Fruit fly (Drosophila melanogaster) whole organism, pupa: ENCODE measurements around the gene CG13614.

Source experiments
- CG10348 ChIP-seq: fragments of 200-800 bp; sonication (Bioruptor generic); IDR thresholded peaks from 2 replicates; pipeline ENCODE4 v1.3.6; 2022; ENCODE audit warnings: missing biosample characterization, missing genetic modification characterization
- CG12605 ChIP-seq: fragments of 200-800 bp; sonication (Bioruptor generic); IDR thresholded peaks from 2 replicates; pipeline ENCODE4 v1.3.6; 2022; ENCODE audit warnings: missing biosample characterization, missing genetic modification characterization
- CG13204 ChIP-seq: fragments of 200-800 bp; sonication (Bioruptor generic); optimal IDR thresholded peaks from 2 replicates; lab custom pipeline; 2018; ENCODE audit warnings: missing biosample characterization, mild to moderate bottlenecking, missing genetic modification characterization, moderate library complexity
- CG14655 ChIP-seq: fragments of 200-800 bp; sonication (Bioruptor generic); optimal IDR thresholded peaks from 3 replicates; lab custom pipeline; 2017; ENCODE audit warnings: mild to moderate bottlenecking, missing biosample characterization, missing genetic modification reagents, missing genetic modification characterization
- CG15710 ChIP-seq: fragments of 200-800 bp; sonication (Bioruptor generic); optimal IDR thresholded peaks from 2 replicates; lab custom pipeline; 2018; ENCODE audit warnings: missing biosample characterization, mild to moderate bottlenecking, missing genetic modification characterization, moderate library complexity
- CG17806 ChIP-seq: fragments of 200-800 bp; sonication (Bioruptor generic); optimal IDR thresholded peaks from 2 replicates; lab custom pipeline; 2018; ENCODE audit warnings: missing biosample characterization, mild to moderate bottlenecking, missing genetic modification characterization, moderate library complexity
- CG32121 ChIP-seq: fragments of 200-800 bp; sonication (Bioruptor generic); IDR thresholded peaks from 2 replicates; pipeline ENCODE4 v1.3.6; 2022; ENCODE audit warnings: missing biosample characterization, missing genetic modification characterization
- CG34367 ChIP-seq: fragments of 200-800 bp; sonication (Bioruptor generic); optimal IDR thresholded peaks from 2 replicates; lab custom pipeline; 2018; ENCODE audit warnings: missing biosample characterization, mild to moderate bottlenecking, missing genetic modification characterization
- CG4496 ChIP-seq: fragments of 200-800 bp; sonication (Bioruptor generic); IDR thresholded peaks from 3 replicates; pipeline ENCODE4 v1.3.6; 2022; ENCODE audit warnings: missing biosample characterization, missing genetic modification characterization
- CG8159 ChIP-seq: fragments of 200-800 bp; sonication (Bioruptor generic); optimal IDR thresholded peaks from 3 replicates; lab custom pipeline; 2018; ENCODE audit warnings: missing biosample characterization, mild to moderate bottlenecking, missing genetic modification characterization, moderate library complexity
- CG8301 ChIP-seq: fragments of 200-800 bp; sonication (Bioruptor generic); optimal IDR thresholded peaks from 2 replicates; lab custom pipeline; 2018; ENCODE audit warnings: missing biosample characterization, mild to moderate bottlenecking, missing genetic modification characterization
- CG9948 ChIP-seq: fragments of 200-800 bp; sonication (Bioruptor generic); optimal IDR thresholded peaks from 2 replicates; lab custom pipeline; 2018; ENCODE audit warnings: missing biosample characterization, mild to moderate bottlenecking, missing genetic modification characterization, moderate library complexity
- D1 ChIP-seq: fragments of 200-800 bp; sonication (Bioruptor generic); optimal IDR thresholded peaks from 2 replicates; lab custom pipeline; 2018; ENCODE audit warnings: missing biosample characterization, mild to moderate bottlenecking, missing genetic modification characterization, moderate library complexity
- EcR ChIP-seq: fragments of 200-800 bp; sonication (Bioruptor generic); optimal IDR thresholded peaks from 3 replicates; lab custom pipeline; 2019; ENCODE audit warnings: missing biosample characterization, missing genetic modification characterization, mild to moderate bottlenecking, moderate library complexity, missing genetic modification reagents
- Ets98B ChIP-seq: fragments of 200-800 bp; sonication (Bioruptor generic); IDR thresholded peaks from 2 replicates; pipeline ENCODE4 v1.3.6; 2022; ENCODE audit warnings: missing biosample characterization, missing genetic modification characterization
- Pif1A ChIP-seq: fragments of 200-800 bp; sonication (Bioruptor generic); optimal IDR thresholded peaks from 3 replicates; lab custom pipeline; 2016; ENCODE audit warnings: missing biosample characterization, missing genetic modification characterization
- Pif1B ChIP-seq: fragments of 200-800 bp; sonication (Bioruptor generic); optimal IDR thresholded peaks from 3 replicates; lab custom pipeline; 2016; ENCODE audit warnings: missing biosample characterization, missing genetic modification characterization
- Snoo ChIP-seq: fragments of 200-800 bp; sonication (Bioruptor generic); optimal IDR thresholded peaks from 3 replicates; lab custom pipeline; 2017; ENCODE audit warnings: missing biosample characterization, mild to moderate bottlenecking, missing genetic modification characterization, inconsistent platforms
- fd96Ca ChIP-seq: fragments of 200-800 bp; sonication (Bioruptor generic); IDR thresholded peaks from 3 replicates; pipeline ENCODE4 v1.3.6; 2022; ENCODE audit warnings: missing biosample characterization, missing genetic modification characterization
- gl ChIP-seq: fragments of 200-800 bp; sonication (Bioruptor generic); optimal IDR thresholded peaks from 2 replicates; lab custom pipeline; 2018; ENCODE audit warnings: missing biosample characterization, mild to moderate bottlenecking, missing genetic modification characterization
- rn ChIP-seq: fragments of 200-800 bp; sonication (Bioruptor generic); IDR thresholded peaks from 2 replicates; pipeline ENCODE4 v1.3.6; 2022; ENCODE audit warnings: missing biosample characterization, missing genetic modification characterization

The CG13614 gene

dm6 chr3R:24348420-24349190 is 20.8 kb upstream of the CG13614 start, which contains the start of the genes CG5746 and CG6454:
Gene CG5746 (minus strand): TSS chr3R:24348791.
Gene CG6454 (plus strand): TSS chr3R:24349182.
- TF ChIP-seq gl (tag; lab: Kevin White, UChicago) (no peak), CG10348 (GFP tag; lab: Robert Waterston, UW) (no peak), CG4496 (GFP tag; lab: Robert Waterston, UW) (0 out of 3 replicates have a peak, but pooled peaks have one; percentile 12), rn (GFP tag; lab: Robert Waterston, UW) (no peak), CG14655 (GFP tag; lab: Kevin White, UChicago) (no peak), CG32121 (GFP tag; lab: Robert Waterston, UW) (no peak), CG15710 (tag; lab: Kevin White, UChicago) (peak; percentile 38), CG34367 (tag; lab: Kevin White, UChicago) (no peak), fd96Ca (GFP tag; lab: Robert Waterston, UW) (no peak), CG13204 (no peak), CG9948 (no peak), CG17806 (tag; lab: Kevin White, UChicago) (no peak)

- no peak for TF ChIP-seq EcR (GFP tag; lab: Kevin White, UChicago)
- TF ChIP-seq Pif1B = no peak
- TF ChIP-seq Pif1A (GFP tag; lab: Kevin White, UChicago) = no peak
- TF ChIP-seq CG34367 (tag; lab: Kevin White, UChicago) = no peak
- no peak for TF ChIP-seq CG9948
- no peak for TF ChIP-seq CG12605 (GFP tag; lab: Robert Waterston, UW)
- TF ChIP-seq CG8301 (tag; lab: Kevin White, UChicago) = no peak
- TF ChIP-seq CG10348 (GFP tag; lab: Robert Waterston, UW) = no peak
- no peak for TF ChIP-seq CG4496 (GFP tag; lab: Robert Waterston, UW)
- TF ChIP-seq Snoo (tag; lab: Kevin White, UChicago) = no peak
- TF ChIP-seq CG32121 (GFP tag; lab: Robert Waterston, UW) = no peak
- no peak for TF ChIP-seq fd96Ca (GFP tag; lab: Robert Waterston, UW)
- no peak for TF ChIP-seq CG15710 (tag; lab: Kevin White, UChicago)
- no peak for TF ChIP-seq CG8159
- TF ChIP-seq rn (GFP tag; lab: Robert Waterston, UW) = no peak
Measured at dm6 chr3R:24353448-24353847, 15.9 kb upstream of the CG13614 start.

- TF ChIP-seq EcR (GFP tag; lab: Kevin White, UChicago) = no peak
- no peak for TF ChIP-seq Pif1A (GFP tag; lab: Kevin White, UChicago)
Measured at dm6 chr3R:24357698-24358097, 11.7 kb upstream of the CG13614 start, which contains the start of gene Golgin84. Gene Golgin84 (minus strand): TSS chr3R:24357938.

dm6 chr3R:24359957-24360356 is 9.4 kb upstream of the CG13614 start, which contains the start of gene CG18528:
Gene CG18528 (minus strand): TSS chr3R:24360144.
- TF ChIP-seq Pif1B = no peak
- TF ChIP-seq gl (tag; lab: Kevin White, UChicago) = no peak
- no peak for TF ChIP-seq rn (GFP tag; lab: Robert Waterston, UW)
- TF ChIP-seq Ets98B (GFP tag; lab: Robert Waterston, UW) = no peak
- no peak for TF ChIP-seq Pif1A (GFP tag; lab: Kevin White, UChicago)
- no peak for TF ChIP-seq CG9948
- TF ChIP-seq CG13204 = no peak
- TF ChIP-seq D1 (tag; lab: Kevin White, UChicago) = no peak
- no peak for TF ChIP-seq CG15710 (tag; lab: Kevin White, UChicago)

dm6 chr3R:24361583-24361982 is 7.8 kb upstream of the CG13614 start, which contains the start of the genes CG5762 and CG33339:
Gene CG5762 (minus strand): TSS chr3R:24361683.
Gene CG33339 (plus strand): TSS chr3R:24361847.
- TF ChIP-seq Pif1B (no peak), Ets98B (GFP tag; lab: Robert Waterston, UW) (no peak), CG8159 (no peak), rn (GFP tag; lab: Robert Waterston, UW) (no peak), CG12605 (GFP tag; lab: Robert Waterston, UW) (no peak), D1 (tag; lab: Kevin White, UChicago) (no peak), CG32121 (GFP tag; lab: Robert Waterston, UW) (no peak), Snoo (tag; lab: Kevin White, UChicago) (no peak), Pif1A (GFP tag; lab: Kevin White, UChicago) (no peak)

dm6 chr3R:24362838-24363237 is 6.5 kb upstream of the CG13614 start, which contains the start of gene CG33340:
Gene CG33340 (plus strand): TSS chr3R:24363138.
- TF ChIP-seq Pif1A (GFP tag; lab: Kevin White, UChicago) (no peak), CG14655 (GFP tag; lab: Kevin White, UChicago) (no peak), gl (tag; lab: Kevin White, UChicago) (no peak), CG17806 (tag; lab: Kevin White, UChicago) (no peak), CG4496 (GFP tag; lab: Robert Waterston, UW) (no peak), CG12605 (GFP tag; lab: Robert Waterston, UW) (no peak), CG32121 (GFP tag; lab: Robert Waterston, UW) (no peak), CG8159 (no peak), EcR (GFP tag; lab: Kevin White, UChicago) (no peak), CG15710 (tag; lab: Kevin White, UChicago) (no peak), CG9948 (no peak), Snoo (tag; lab: Kevin White, UChicago) (no peak), CG8301 (tag; lab: Kevin White, UChicago) (no peak)
